Fruit fly (Drosophila melanogaster): ENCODE measurements around the gene Shawl.

dm6 chr2L:9455157-9455556 is 40.2 kb upstream of the Shawl start:
- no peak for TF ChIP-seq CG8478 (optimal IDR thresholded peaks at IDR 0.05)
- TF ChIP-seq usp (GFP tag; optimal IDR thresholded peaks at IDR 0.05), result no peak

Data from whole organism.